Worm (Caenorhabditis elegans): ENCODE results near the gene dpy-28.

The dpy-28 gene

DNA sequence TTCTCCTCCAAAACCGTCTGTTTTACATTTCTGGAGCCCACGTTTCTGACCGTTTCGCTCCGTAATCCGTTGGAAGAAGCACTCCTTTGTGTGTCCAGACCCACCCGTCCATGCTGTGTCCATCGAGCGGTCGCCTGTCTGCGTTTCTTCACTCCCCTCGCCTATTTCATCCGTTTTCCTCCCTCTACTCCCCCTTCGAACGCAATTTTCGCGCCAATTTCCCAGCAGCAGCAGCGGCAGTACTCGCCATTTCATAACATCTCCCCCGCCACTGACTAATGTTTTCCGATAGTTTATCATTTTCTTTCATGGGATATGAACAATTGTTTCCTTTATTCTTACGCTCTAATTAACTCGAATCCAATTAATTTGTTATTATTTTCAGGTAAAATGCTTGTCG is 45.0 kb downstream of the dpy-28 start (continued):
- no peak for TF ChIP-seq ama-1 (optimal IDR thresholded peaks at IDR 0.05)
- TF ChIP-seq ama-1 (GFP tag; optimal IDR thresholded peaks at IDR 0.05), result no peak
- no peak for TF ChIP-seq F37B4.10 (GFP tag; IDR thresholded peaks at IDR 0.05)
- TF ChIP-seq mel-28 (tag; optimal IDR thresholded peaks at IDR 0.05; ENCODE audit: borderline replicate concordance), result no peak
- no peak for TF ChIP-seq madf-6 (GFP tag; IDR thresholded peaks at IDR 0.05)
- no peak for TF ChIP-seq bed-2 (GFP tag; IDR thresholded peaks at IDR 0.05)
- TF ChIP-seq T07F8.4 (tag; optimal IDR thresholded peaks at IDR 0.05), result no peak
- TF ChIP-seq lsl-1 (GFP tag; optimal IDR thresholded peaks at IDR 0.05), result no peak
- TF ChIP-seq dpff-1 (tag; optimal IDR thresholded peaks at IDR 0.05), result no peak
- no peak for TF ChIP-seq snpc-3.4 (tag; optimal IDR thresholded peaks at IDR 0.05)
- TF ChIP-seq chd-7 (tag; optimal IDR thresholded peaks at IDR 0.05), result no peak
- TF ChIP-seq pha-4 (tag; optimal IDR thresholded peaks at IDR 0.05), result no peak
- 0 out of 2 replicates have a peak, but pooled peaks have one; percentile 30 for TF ChIP-seq rcor-1 (GFP tag; IDR thresholded peaks at IDR 0.05)
- no peak for TF ChIP-seq ZK185.1 (tag; optimal IDR thresholded peaks at IDR 0.05; ENCODE audit: poor library complexity, severe bottlenecking)
- TF ChIP-seq F22D6.2 (tag; optimal IDR thresholded peaks at IDR 0.05), result no peak
- peak; percentile 50; the same call in 1 of the 2 replicates for TF ChIP-seq nfyb-1 (GFP tag; IDR thresholded peaks at IDR 0.05)
- TF ChIP-seq attf-5 (GFP tag; optimal IDR thresholded peaks at IDR 0.05), result peak; percentile 23
- TF ChIP-seq lin-40 (tag; optimal IDR thresholded peaks at IDR 0.05), result no peak
- TF ChIP-seq Y95B8A.8 (GFP tag; IDR thresholded peaks at IDR 0.05), result no peak
- no peak for TF ChIP-seq madf-8 (GFP tag; conservative IDR thresholded peaks at IDR 0.05)
- TF ChIP-seq somi-1 (GFP tag; optimal IDR thresholded peaks at IDR 0.05), result no peak
- no peak for TF ChIP-seq ztf-22 (GFP tag; optimal IDR thresholded peaks at IDR 0.05)
- TF ChIP-seq bed-1 (GFP tag; IDR thresholded peaks at IDR 0.05), result no peak
- no peak for TF ChIP-seq ceh-40 (GFP tag; IDR thresholded peaks at IDR 0.05)
- peak; percentile 35 for TF ChIP-seq nhr-80 (tag; optimal IDR thresholded peaks at IDR 0.05)
- peak; percentile 24; the same call in 1 of the 2 replicates for TF ChIP-seq pbrm-1 (GFP tag; IDR thresholded peaks at IDR 0.05)
- TF ChIP-seq nhr-27 (tag; optimal IDR thresholded peaks at IDR 0.05), result no peak
- TF ChIP-seq Y79H2A.3 (GFP tag; conservative IDR thresholded peaks at IDR 0.05), result no peak
- TF ChIP-seq efl-1 (GFP tag; optimal IDR thresholded peaks at IDR 0.05), result no peak
- TF ChIP-seq mes-4 (tag; optimal IDR thresholded peaks at IDR 0.05), result no peak
- TF ChIP-seq F10E7.11 (tag; optimal IDR thresholded peaks at IDR 0.05), result no peak
- TF ChIP-seq ztf-18 (tag; optimal IDR thresholded peaks at IDR 0.05), result no peak
- TF ChIP-seq ztf-25 (GFP tag; IDR thresholded peaks at IDR 0.05), result no peak
- no peak for TF ChIP-seq akir-1 (GFP tag; optimal IDR thresholded peaks at IDR 0.05)
- TF ChIP-seq nhr-90 (tag; optimal IDR thresholded peaks at IDR 0.05), result no peak
- TF ChIP-seq T26A5.8 (tag; optimal IDR thresholded peaks at IDR 0.05), result no peak
- no peak for TF ChIP-seq Y67H2A.10 (GFP tag; conservative IDR thresholded peaks at IDR 0.05)
- no peak for TF ChIP-seq K11D2.4 (GFP tag; IDR thresholded peaks at IDR 0.05)
- TF ChIP-seq B0336.3 (GFP tag; IDR thresholded peaks at IDR 0.05), result 0 out of 2 replicates have a peak, but pooled peaks have one; percentile 40
- TF ChIP-seq D2030.7 (GFP tag; IDR thresholded peaks at IDR 0.05), result no peak
- 0 out of 2 replicates have a peak, but pooled peaks have one; percentile 39 for TF ChIP-seq dox-1 (GFP tag; IDR thresholded peaks at IDR 0.05)
- TF ChIP-seq zfh-2 (GFP tag; conservative IDR thresholded peaks at IDR 0.05), result peak; percentile 79
- no peak for TF ChIP-seq unc-62 (GFP tag; optimal IDR thresholded peaks at IDR 0.05)
- peak; percentile 77; the same call in 1 of the 2 replicates for TF ChIP-seq cebp-1 (GFP tag; IDR thresholded peaks at IDR 0.05)
- TF ChIP-seq cebp-1 (tag; optimal IDR thresholded peaks at IDR 0.05), result peak; percentile 91
- no peak for TF ChIP-seq let-526 (GFP tag; IDR thresholded peaks at IDR 0.05)
- TF ChIP-seq K12H6.12 (tag; optimal IDR thresholded peaks at IDR 0.05), result peak; percentile 26
- no peak for TF ChIP-seq F23B12.7 (tag; optimal IDR thresholded peaks at IDR 0.05; ENCODE audit: insufficient read depth)
- no peak for TF ChIP-seq lag-1 (GFP tag; IDR thresholded peaks at IDR 0.05)
- TF ChIP-seq tbp1 (GFP tag; optimal IDR thresholded peaks at IDR 0.05), result no peak
